Worm (Caenorhabditis elegans) whole organism, L3 larva: ENCODE results near the gene cht-2.

Experiments
- R02D3.7 ChIP-seq: fragments of 150-350 bp; optimal IDR thresholded peaks from 2 replicates; lab custom pipeline; 2014; ENCODE audit warnings: missing biosample characterization, missing genetic modification characterization
- aly-2 ChIP-seq: fragments of 150-350 bp; optimal IDR thresholded peaks from 2 replicates; lab custom pipeline; 2014; ENCODE audit warnings: missing biosample characterization, missing genetic modification characterization
- ama-1 ChIP-seq: fragments of 150-350 bp; optimal IDR thresholded peaks from 2 replicates; lab custom pipeline; 2018
- ceh-16 ChIP-seq: sonication (generic microtip); optimal IDR thresholded peaks from 2 replicates; lab custom pipeline; 2017; ENCODE audit warnings: missing biosample characterization, missing genetic modification characterization
- ceh-28 ChIP-seq: fragments of 150-350 bp; optimal IDR thresholded peaks from 2 replicates; lab custom pipeline; 2014; ENCODE audit warnings: missing biosample characterization, missing genetic modification reagents, missing genetic modification characterization
- ceh-82 ChIP-seq: fragments of 150-350 bp; optimal IDR thresholded peaks from 2 replicates; lab custom pipeline; 2014; ENCODE audit warnings: missing biosample characterization, missing genetic modification characterization
- daf-12 ChIP-seq: fragments of 150-350 bp; optimal IDR thresholded peaks from 2 replicates; lab custom pipeline; 2014; ENCODE audit warnings: missing biosample characterization, missing genetic modification reagents, missing genetic modification characterization
- egl-27 ChIP-seq: sonication (generic microtip); optimal IDR thresholded peaks from 4 replicates; lab custom pipeline; 2017; ENCODE audit warnings: missing biosample characterization, missing genetic modification reagents, missing genetic modification characterization
- elt-2 ChIP-seq: sonication (generic microtip); optimal IDR thresholded peaks from 2 replicates; lab custom pipeline; 2016; ENCODE audit warnings: missing genetic modification reagents, mild to moderate bottlenecking, missing genetic modification characterization, missing compliant biosample characterization
- eor-1 ChIP-seq, 2 experiments: fragments of 150-350 bp; optimal IDR thresholded peaks; 2 replicates each; lab custom pipeline; 2014 to 2018; ENCODE audit warnings: missing biosample characterization in 2 of 2, missing genetic modification characterization in 2 of 2
- fkh-10 ChIP-seq: sonication (generic microtip); optimal IDR thresholded peaks from 2 replicates; lab custom pipeline; 2017; ENCODE audit warnings: missing biosample characterization, missing genetic modification reagents, missing genetic modification characterization
- hmg-11 ChIP-seq: sonication (generic microtip); optimal IDR thresholded peaks from 2 replicates; lab custom pipeline; 2016; ENCODE audit warnings: missing genetic modification characterization, missing compliant biosample characterization
- jun-1 ChIP-seq: fragments of 150-350 bp; optimal IDR thresholded peaks from 2 replicates; lab custom pipeline; 2014; ENCODE audit warnings: missing biosample characterization, missing genetic modification reagents, missing genetic modification characterization
- lin-15B ChIP-seq: fragments of 150-350 bp; optimal IDR thresholded peaks from 2 replicates; lab custom pipeline; 2014; ENCODE audit warnings: missing biosample characterization, missing genetic modification characterization
- mdl-1 ChIP-seq: fragments of 150-350 bp; optimal IDR thresholded peaks from 2 replicates; lab custom pipeline; 2014; ENCODE audit warnings: missing biosample characterization, missing genetic modification characterization
- nfya-1 ChIP-seq: sonication (generic microtip); optimal IDR thresholded peaks from 2 replicates; lab custom pipeline; 2017; ENCODE audit warnings: missing genetic modification characterization, mild to moderate bottlenecking, missing compliant biosample characterization, antibody characterized with exemption, moderate library complexity; ENCODE audit not compliant: insufficient read depth
- nhr-11 ChIP-seq: fragments of 150-350 bp; optimal IDR thresholded peaks from 2 replicates; lab custom pipeline; 2014; ENCODE audit warnings: missing biosample characterization, missing genetic modification characterization
- nhr-23 ChIP-seq: fragments of 150-350 bp; optimal IDR thresholded peaks from 2 replicates; lab custom pipeline; 2014; ENCODE audit warnings: missing biosample characterization, missing genetic modification reagents, missing genetic modification characterization
- nhr-237 ChIP-seq: fragments of 150-350 bp; optimal IDR thresholded peaks from 2 replicates; lab custom pipeline; 2014; ENCODE audit warnings: missing biosample characterization, missing genetic modification characterization
- nhr-25 ChIP-seq: sonication (generic microtip); optimal IDR thresholded peaks from 2 replicates; lab custom pipeline; 2017; ENCODE audit warnings: missing biosample characterization, missing genetic modification characterization
- nhr-28 ChIP-seq: fragments of 150-350 bp; optimal IDR thresholded peaks from 2 replicates; lab custom pipeline; 2014; ENCODE audit warnings: missing biosample characterization, missing genetic modification characterization
- nhr-43 ChIP-seq: sonication (generic microtip); optimal IDR thresholded peaks from 2 replicates; lab custom pipeline; 2016; ENCODE audit warnings: mild to moderate bottlenecking, missing genetic modification characterization, missing compliant biosample characterization; ENCODE audit not compliant: poor library complexity, severe bottlenecking
- nhr-76 ChIP-seq: fragments of 150-350 bp; sonication (generic microtip); optimal IDR thresholded peaks from 5 replicates; lab custom pipeline; 2014; ENCODE audit warnings: missing biosample characterization, missing genetic modification characterization
- pha-4 ChIP-seq: fragments of 150-350 bp; optimal IDR thresholded peaks from 2 replicates; lab custom pipeline; 2014; ENCODE audit warnings: missing biosample characterization, missing genetic modification reagents, missing genetic modification characterization
- pqm-1 ChIP-seq: fragments of 150-350 bp; optimal IDR thresholded peaks from 2 replicates; lab custom pipeline; 2017; ENCODE audit warnings: missing biosample characterization, missing genetic modification characterization, inconsistent platforms
- snpc-4 ChIP-seq: fragments of 150-350 bp; optimal IDR thresholded peaks from 2 replicates; lab custom pipeline; 2014; ENCODE audit warnings: missing biosample characterization, missing genetic modification characterization
- unc-62 ChIP-seq: fragments of 150-350 bp; sonication (generic microtip); optimal IDR thresholded peaks from 4 replicates; lab custom pipeline; 2014; ENCODE audit warnings: missing biosample characterization, missing genetic modification reagents, missing genetic modification characterization
- ztf-4 ChIP-seq: fragments of 150-350 bp; optimal IDR thresholded peaks from 2 replicates; lab custom pipeline; 2014; ENCODE audit warnings: missing biosample characterization, missing genetic modification characterization

cht-2 gene

DNA sequence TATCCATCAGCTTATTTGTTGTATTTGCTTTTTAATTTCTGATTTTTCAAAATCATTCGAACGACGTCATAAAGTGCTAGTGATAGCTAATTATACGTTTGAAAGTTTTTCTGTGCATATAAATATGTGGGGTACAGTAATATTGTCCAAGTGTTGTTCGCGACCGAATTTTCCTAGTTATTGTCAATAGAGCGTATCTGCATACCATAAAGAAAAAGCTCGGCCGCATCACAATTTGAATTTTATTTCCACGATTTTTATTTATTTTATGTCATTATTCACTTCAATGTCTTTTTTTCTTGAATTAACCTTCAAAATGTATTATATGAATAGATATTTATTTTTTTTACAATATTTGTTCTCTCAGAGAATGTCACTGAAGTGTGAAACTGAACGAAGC, 3.9 kb upstream of the cht-2 start, which contains the start of gene rnh-2 (continued):
- TF ChIP-seq nhr-23 (tag; lab: Kevin White, UChicago) (peak; percentile 83), jun-1 (tag; lab: Kevin White, UChicago) (no peak), nhr-76 (tag; lab: Kevin White, UChicago) (peak; percentile 28), ztf-4 (tag; lab: Kevin White, UChicago) (no peak)

DNA sequence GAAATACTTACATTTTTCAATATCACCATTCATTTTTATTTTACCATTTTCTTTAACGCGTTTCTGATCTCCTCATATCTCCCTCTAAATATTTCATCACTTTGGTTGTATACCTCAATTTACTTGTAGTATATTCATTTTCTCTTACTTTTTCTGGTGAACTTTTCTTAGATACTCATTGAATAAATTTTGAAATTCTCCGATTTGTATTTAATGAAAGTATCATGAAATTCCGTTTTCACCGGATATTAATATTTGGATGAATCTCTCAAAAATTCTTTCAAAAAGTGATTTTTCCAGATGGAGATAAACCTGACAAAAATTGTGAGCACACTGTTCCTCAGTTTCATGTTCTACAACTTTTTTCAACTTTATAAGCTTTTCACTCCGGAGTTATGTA, 2.5 kb upstream of the cht-2 start, which contains the start of gene T13H5.8:
TSS of gene T13H5.8 (plus strand) at position 301 of the 400 bp plus-strand sequence.
- no peak for TF ChIP-seq nhr-43
- TF ChIP-seq nhr-28 (tag; lab: Kevin White, UChicago): no peak
- TF ChIP-seq hmg-11: no peak
- TF ChIP-seq ceh-16 (tag; lab: Kevin White, UChicago): no peak
- TF ChIP-seq ceh-28 (tag; lab: Kevin White, UChicago): no peak
- TF ChIP-seq eor-1 (tag; optimal IDR thresholded peaks at IDR 0.05; lab: Kevin White, UChicago): no peak
- TF ChIP-seq mdl-1 (tag; lab: Kevin White, UChicago): no peak
- TF ChIP-seq unc-62 (GFP tag; lab: Kevin White, UChicago): no peak
- no peak for TF ChIP-seq fkh-10
- TF ChIP-seq egl-27 (tag; lab: Kevin White, UChicago): no peak

DNA sequence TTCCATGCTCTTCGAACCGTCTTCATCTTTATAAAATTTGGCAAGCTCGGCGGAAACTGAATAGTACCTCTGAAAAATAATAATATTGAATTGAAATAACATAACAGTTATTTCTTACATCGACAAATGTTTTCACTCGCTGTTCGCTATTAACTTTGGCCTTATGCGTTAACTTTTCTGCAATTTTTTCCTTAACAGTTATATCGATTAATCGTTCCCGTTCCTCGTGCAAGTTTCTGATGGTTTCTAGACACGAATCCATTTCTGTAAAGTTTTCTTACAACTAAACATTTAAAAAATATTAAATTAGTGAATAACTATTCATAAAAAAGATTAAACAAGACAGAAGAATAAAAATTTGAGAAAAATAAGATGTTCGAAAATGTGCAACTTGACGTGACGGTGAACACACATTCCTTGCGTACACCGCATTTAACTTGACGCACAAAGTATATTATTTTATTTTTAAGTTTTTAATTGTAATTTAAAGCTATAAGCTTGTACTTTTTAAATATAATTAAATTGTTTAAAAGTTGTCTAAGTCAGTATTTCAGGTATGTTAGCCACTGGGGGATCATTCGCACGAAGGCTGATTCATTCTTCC, 4.5 kb downstream of the cht-2 start, which contains the start of the genes prp-9 and mrps-18B:
TSS of gene prp-9 (minus strand) at position 264 of the 604 bp plus-strand sequence.
TSS of gene mrps-18B (plus strand) at position 549 of the 604 bp plus-strand sequence.
- peak; percentile 71 for TF ChIP-seq pha-4 (tag; lab: Kevin White, UChicago)
- TF ChIP-seq elt-2 (tag; lab: Kevin White, UChicago): peak; percentile 13
- peak; percentile 33 for TF ChIP-seq lin-15B (tag; lab: Kevin White, UChicago)
- peak; percentile 1 for TF ChIP-seq hmg-11
- peak; percentile 67 for TF ChIP-seq nhr-23 (tag; lab: Kevin White, UChicago)
- peak; percentile 71 for TF ChIP-seq snpc-4
- TF ChIP-seq ceh-82 (tag; lab: Kevin White, UChicago): no peak
- no peak for TF ChIP-seq nfya-1 (tag; lab: Kevin White, UChicago)
- TF ChIP-seq, all 47 proteins: peak for 6

DNA sequence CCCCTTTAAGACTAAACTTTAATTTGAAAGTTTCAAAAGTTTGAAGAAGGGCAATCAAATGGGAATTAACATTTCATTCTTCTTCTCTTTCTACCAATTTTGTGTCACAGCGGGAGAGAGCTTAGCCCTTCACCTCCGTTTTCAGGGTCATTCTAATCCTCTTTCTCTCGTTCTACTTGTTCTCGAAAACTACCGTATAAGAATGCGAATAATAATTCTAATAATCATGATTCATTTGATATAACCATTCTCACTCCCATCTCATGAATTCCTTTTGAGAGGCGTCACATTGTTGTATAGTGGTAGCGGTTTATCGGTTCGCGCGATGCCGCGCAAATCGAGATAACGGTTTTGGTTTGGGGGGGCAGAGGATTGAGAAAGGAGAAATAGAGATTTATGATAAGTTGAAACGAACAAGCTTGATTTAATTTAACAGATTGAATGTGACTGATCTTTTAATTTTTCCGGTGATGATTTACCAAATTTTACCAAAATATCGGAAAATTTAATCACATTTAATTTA, 8.5 kb downstream of the cht-2 start:
- TF ChIP-seq nhr-25 (tag; lab: Kevin White, UChicago) (peak; percentile 50), nhr-23 (tag; lab: Kevin White, UChicago) (peak; percentile 11), unc-62 (GFP tag; lab: Kevin White, UChicago) (no peak), daf-12 (tag; lab: Kevin White, UChicago) (no peak), pha-4 (tag; lab: Kevin White, UChicago) (no peak)

ce11 chrII:8531181-8531759, 10.5 kb downstream of the cht-2 start, which contains the start of gene gldi-7:
Gene gldi-7 (minus strand): TSS chrII:8531222.
- TF ChIP-seq pqm-1 (tag; lab: Kevin White, UChicago) (peak; percentile 15), R02D3.7 (no peak)

DNA sequence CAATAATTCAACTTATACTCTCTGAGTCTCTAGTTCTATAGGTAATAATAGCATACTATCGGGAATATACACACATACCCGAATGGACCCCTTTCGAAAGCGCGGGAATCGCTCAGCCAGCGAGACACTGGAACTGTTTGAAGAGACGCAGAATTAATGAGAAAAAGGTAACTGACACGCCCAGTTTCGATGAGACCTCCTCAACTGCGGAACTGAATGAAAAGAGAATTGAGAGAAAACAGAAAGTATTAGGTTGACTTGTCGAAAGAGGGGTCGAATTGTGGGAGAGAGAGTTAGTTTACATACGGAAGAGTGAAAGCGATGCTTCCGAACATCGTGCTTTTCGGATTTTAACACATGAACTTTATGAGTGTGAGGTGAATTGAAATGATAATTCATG, 11.3 kb downstream of the cht-2 start:
- TF ChIP-seq nhr-237 (tag; lab: Kevin White, UChicago): no peak
- TF ChIP-seq unc-62 (GFP tag; lab: Kevin White, UChicago): no peak
- TF ChIP-seq elt-2 (tag; lab: Kevin White, UChicago): no peak
- TF ChIP-seq aly-2 (tag; lab: Kevin White, UChicago): no peak
- TF ChIP-seq pha-4 (tag; lab: Kevin White, UChicago): peak; percentile 20
- TF ChIP-seq nhr-25 (tag; lab: Kevin White, UChicago): peak; percentile 49
- TF ChIP-seq nhr-23 (tag; lab: Kevin White, UChicago): peak; percentile 39
- TF ChIP-seq ama-1 (lab: Kevin White, UChicago): no peak

ce11 chrII:8536060-8536459, 15.3 kb downstream of the cht-2 start, which contains the start of gene W01C9.2:
Gene W01C9.2 (plus strand): TSS chrII:8536360.
- TF ChIP-seq eor-1 (tag; optimal IDR thresholded peaks at IDR 0.05; lab: Kevin White, UChicago): no peak
- no peak for TF ChIP-seq nhr-11 (tag; lab: Kevin White, UChicago)
- no peak for TF ChIP-seq pha-4 (tag; lab: Kevin White, UChicago)
- no peak for TF ChIP-seq nfya-1 (tag; lab: Kevin White, UChicago)
